Fruit fly (Drosophila melanogaster): Measurements from ENCODE around the gene Arl6IP1.
A peak's percentile ranks its signal among the peaks of the same experiment; 100 is the strongest.

dm6 chr3R:16649282-16649681, 5.9 kb downstream of the Arl6IP1 start:
- TF ChIP-seq CTCF (optimal IDR thresholded peaks at IDR 0.05): peak in 1 of 2 experiments; percentile 13
- TF ChIP-seq CG8478 (optimal IDR thresholded peaks at IDR 0.05): no peak
